Worm (Caenorhabditis elegans) whole organism, late embryonic: ENCODE data around the gene chil-22.

ENCODE experiments used
- C08G9.2 ChIP-seq: sonication (generic microtip); optimal IDR thresholded peaks from 2 replicates; lab custom pipeline; 2016; ENCODE audit warnings: mild to moderate bottlenecking, missing genetic modification characterization, moderate library complexity, missing compliant biosample characterization
- F13H6.1 ChIP-seq: sonication (generic microtip); optimal IDR thresholded peaks from 2 replicates; lab custom pipeline; 2016; ENCODE audit warnings: missing genetic modification characterization, missing compliant biosample characterization
- K02D7.2 ChIP-seq: sonication (generic microtip); optimal IDR thresholded peaks from 2 replicates; lab custom pipeline; 2017; ENCODE audit warnings: mild to moderate bottlenecking, missing genetic modification characterization, missing compliant biosample characterization
- K09A11.1 ChIP-seq: sonication (generic microtip); optimal IDR thresholded peaks from 2 replicates; lab custom pipeline; 2017; ENCODE audit warnings: antibody characterized with exemption, mild to moderate bottlenecking, missing genetic modification characterization, missing compliant biosample characterization; ENCODE audit not compliant: insufficient read depth
- T23F11.4 ChIP-seq: fragments of 200-800 bp; sonication (Bioruptor generic); optimal IDR thresholded peaks from 2 replicates; lab custom pipeline; 2018; ENCODE audit warnings: mild to moderate bottlenecking, missing genetic modification characterization, missing compliant biosample characterization
- Y22D7AL.16 ChIP-seq: sonication (generic microtip); optimal IDR thresholded peaks from 2 replicates; lab custom pipeline; 2016; ENCODE audit warnings: missing genetic modification characterization, missing compliant biosample characterization
- ahr-1 ChIP-seq: sonication (generic microtip); optimal IDR thresholded peaks from 2 replicates; lab custom pipeline; 2016; ENCODE audit warnings: missing genetic modification characterization, missing compliant biosample characterization
- ama-1 ChIP-seq: fragments of 150-350 bp; optimal IDR thresholded peaks from 2 replicates; lab custom pipeline; 2014
- ceh-19 ChIP-seq: fragments of 200-800 bp; sonication (Bioruptor generic); optimal IDR thresholded peaks from 2 replicates; lab custom pipeline; 2018; ENCODE audit warnings: mild to moderate bottlenecking, missing genetic modification characterization, missing compliant biosample characterization
- ceh-2 ChIP-seq: sonication (generic microtip); optimal IDR thresholded peaks from 2 replicates; lab custom pipeline; 2016; ENCODE audit warnings: missing genotype, missing genetic modification characterization, missing compliant biosample characterization
- ceh-22 ChIP-seq: sonication (generic microtip); optimal IDR thresholded peaks from 2 replicates; lab custom pipeline; 2017; ENCODE audit warnings: missing biosample characterization, missing genetic modification characterization
- ceh-24 ChIP-seq: sonication (generic microtip); optimal IDR thresholded peaks from 2 replicates; lab custom pipeline; 2016; ENCODE audit warnings: mild to moderate bottlenecking, missing genetic modification characterization, missing compliant biosample characterization
- ceh-30 ChIP-seq: fragments of 150-350 bp; optimal IDR thresholded peaks from 2 replicates; lab custom pipeline; 2014; ENCODE audit warnings: missing biosample characterization, missing genetic modification characterization
- ceh-31 ChIP-seq: sonication (generic microtip); optimal IDR thresholded peaks from 2 replicates; lab custom pipeline; 2016; ENCODE audit warnings: missing genetic modification characterization, missing compliant biosample characterization
- ceh-34 ChIP-seq: sonication (generic microtip); optimal IDR thresholded peaks from 2 replicates; lab custom pipeline; 2016; ENCODE audit warnings: mild to moderate bottlenecking, missing genetic modification characterization, missing compliant biosample characterization
- che-1 ChIP-seq: sonication (generic microtip); optimal IDR thresholded peaks from 2 replicates; lab custom pipeline; 2016; ENCODE audit warnings: mild to moderate bottlenecking, missing genetic modification characterization, missing compliant biosample characterization
- dve-1 ChIP-seq: sonication (generic microtip); optimal IDR thresholded peaks from 2 replicates; lab custom pipeline; 2017; ENCODE audit warnings: antibody characterized with exemption, mild to moderate bottlenecking, missing genetic modification characterization, missing compliant biosample characterization
- elt-2 ChIP-seq: sonication (generic microtip); optimal IDR thresholded peaks from 2 replicates; lab custom pipeline; 2016; ENCODE audit warnings: missing genetic modification reagents, missing genetic modification characterization, missing compliant biosample characterization
- ets-4 ChIP-seq: sonication (generic microtip); optimal IDR thresholded peaks from 2 replicates; lab custom pipeline; 2016; ENCODE audit warnings: missing genetic modification characterization, missing compliant biosample characterization
- eyg-1 ChIP-seq: sonication (generic microtip); optimal IDR thresholded peaks from 2 replicates; lab custom pipeline; 2016; ENCODE audit warnings: missing genotype, missing genetic modification characterization, missing compliant biosample characterization
- fkh-10 ChIP-seq: fragments of 150-350 bp; optimal IDR thresholded peaks from 2 replicates; lab custom pipeline; 2014; ENCODE audit warnings: missing biosample characterization, missing genetic modification reagents, missing genetic modification characterization
- hlh-15 ChIP-seq: sonication (generic microtip); optimal IDR thresholded peaks from 2 replicates; lab custom pipeline; 2016; ENCODE audit warnings: missing genetic modification characterization, missing compliant biosample characterization
- hlh-30 ChIP-seq: sonication (generic microtip); optimal IDR thresholded peaks from 2 replicates; lab custom pipeline; 2017; ENCODE audit warnings: antibody characterized with exemption, missing genetic modification characterization, missing compliant biosample characterization; ENCODE audit not compliant: insufficient read depth
- hlh-8 ChIP-seq: sonication (generic microtip); optimal IDR thresholded peaks from 2 replicates; lab custom pipeline; 2016; ENCODE audit warnings: missing genotype, missing genetic modification characterization, missing compliant biosample characterization
- nfya-1 ChIP-seq: sonication (generic microtip); optimal IDR thresholded peaks from 2 replicates; lab custom pipeline; 2017; ENCODE audit warnings: missing genetic modification characterization, mild to moderate bottlenecking, missing compliant biosample characterization, antibody characterized with exemption, moderate library complexity
- nhr-11 ChIP-seq: fragments of 150-350 bp; optimal IDR thresholded peaks from 2 replicates; lab custom pipeline; 2014; ENCODE audit warnings: missing biosample characterization, missing genetic modification characterization
- npax-4 ChIP-seq: sonication (generic microtip); optimal IDR thresholded peaks from 2 replicates; lab custom pipeline; 2016; ENCODE audit warnings: missing genetic modification characterization, missing compliant biosample characterization
- odd-2 ChIP-seq: sonication (generic microtip); optimal IDR thresholded peaks from 2 replicates; lab custom pipeline; 2017; ENCODE audit warnings: antibody characterized with exemption, mild to moderate bottlenecking, missing genetic modification characterization, missing compliant biosample characterization
- pax-1 ChIP-seq: fragments of 150-350 bp; optimal IDR thresholded peaks from 2 replicates; lab custom pipeline; 2014; ENCODE audit warnings: missing biosample characterization, missing genetic modification characterization
- pha-2 ChIP-seq: sonication (generic microtip); optimal IDR thresholded peaks from 2 replicates; lab custom pipeline; 2017; ENCODE audit warnings: mild to moderate bottlenecking, missing genetic modification characterization, missing compliant biosample characterization
- pros-1 ChIP-seq: fragments of 150-350 bp; optimal IDR thresholded peaks from 2 replicates; lab custom pipeline; 2014; ENCODE audit warnings: missing biosample characterization, missing genetic modification reagents, missing genetic modification characterization
- ref-2 ChIP-seq: sonication (generic microtip); optimal IDR thresholded peaks from 2 replicates; lab custom pipeline; 2016; ENCODE audit warnings: missing genetic modification characterization, missing compliant biosample characterization
- tbx-7 ChIP-seq: sonication (generic microtip); optimal IDR thresholded peaks from 2 replicates; lab custom pipeline; 2016; ENCODE audit warnings: missing genotype, missing genetic modification characterization, missing compliant biosample characterization
- ttx-3 ChIP-seq: sonication (generic microtip); optimal IDR thresholded peaks from 2 replicates; lab custom pipeline; 2016; ENCODE audit warnings: missing genetic modification reagents, missing genetic modification characterization, missing compliant biosample characterization
- unc-3 ChIP-seq, 2 experiments: fragments of 200-800 bp in 1 of 2; sonication (Bioruptor generic) in 1 of 2; sonication (generic microtip) in 1 of 2; conservative IDR thresholded peaks in 1 of 2; optimal IDR thresholded peaks in 1 of 2; 2 replicates each; pipeline versions ENCODE4 v1.3.6 to Lab custom; 2016 to 2022; ENCODE audit warnings: missing compliant biosample characterization in 2 of 2, missing genetic modification characterization in 2 of 2, missing genetic modification reagents in 1 of 2
- unc-86 ChIP-seq: sonication (generic microtip); optimal IDR thresholded peaks from 2 replicates; lab custom pipeline; 2016; ENCODE audit warnings: missing genetic modification characterization, missing compliant biosample characterization
- zip-5 ChIP-seq: sonication (generic microtip); optimal IDR thresholded peaks from 2 replicates; lab custom pipeline; 2016; ENCODE audit warnings: missing genetic modification characterization, missing compliant biosample characterization

Gene chil-22

DNA sequence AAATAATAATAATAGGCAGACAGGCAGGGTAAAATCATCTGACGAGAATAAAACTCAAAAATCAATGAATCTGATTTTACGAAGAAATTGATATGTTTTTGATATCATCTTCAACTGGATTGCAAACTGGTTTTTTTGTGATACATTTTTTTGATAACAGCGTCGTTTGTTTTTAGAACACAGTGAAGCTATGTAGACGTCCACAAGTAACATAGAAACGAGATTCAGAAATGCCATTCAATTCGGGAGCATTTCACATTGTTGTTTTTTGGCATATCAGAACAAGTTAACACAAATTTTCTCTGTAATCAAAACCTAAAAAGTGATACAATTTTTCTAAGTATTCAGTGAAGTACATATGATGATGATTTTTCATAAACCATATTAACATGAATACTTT is 27.8 kb downstream of the chil-22 start, which contains the start of gene chil-13:
TSS of gene chil-13 (minus strand) at position 101 of the 400 bp plus-strand sequence.
- no peak for TF ChIP-seq eyg-1 (tag; lab: Kevin White, UChicago)
- TF ChIP-seq, all 69 proteins: peak for 0

DNA sequence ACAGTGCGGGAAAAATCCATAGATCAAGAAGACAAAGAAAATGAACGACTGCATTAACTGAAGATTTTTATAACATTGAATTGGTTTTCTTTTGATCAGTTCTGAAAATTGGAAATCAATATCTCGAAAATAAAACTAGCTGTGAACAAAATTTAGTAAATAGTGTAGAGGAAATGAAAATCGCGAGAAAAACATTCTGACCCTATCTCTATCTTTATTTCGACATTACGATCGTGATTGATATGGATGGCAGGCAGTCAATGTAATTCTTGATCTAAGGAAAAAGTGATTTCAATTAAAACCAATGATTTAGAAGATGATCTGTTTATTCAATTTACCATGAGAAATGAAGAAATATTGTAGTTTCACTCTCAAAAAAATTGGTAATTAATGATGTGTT is 30.0 kb downstream of the chil-22 start, which contains the start of gene kin-16:
TSS of gene kin-16 (minus strand) at position 101 of the 400 bp plus-strand sequence.
- no peak for TF ChIP-seq npax-4 (tag; lab: Kevin White, UChicago)
- TF ChIP-seq ttx-3 (tag; lab: Kevin White, UChicago) = no peak
- no peak for TF ChIP-seq ceh-31
- no peak for TF ChIP-seq hlh-15 (tag; lab: Kevin White, UChicago)
- no peak for TF ChIP-seq pros-1
- TF ChIP-seq elt-2 = no peak
- TF ChIP-seq F13H6.1 = no peak
- no peak for TF ChIP-seq tbx-7 (tag; lab: Kevin White, UChicago)
- no peak for TF ChIP-seq ceh-2 (tag; lab: Kevin White, UChicago)
- TF ChIP-seq K09A11.1 (tag; lab: Kevin White, UChicago) = no peak
- no peak for TF ChIP-seq unc-3 (GFP tag; conservative IDR thresholded peaks at IDR 0.05; lab: Robert Waterston, UW)
- TF ChIP-seq unc-3 (tag; optimal IDR thresholded peaks at IDR 0.05; lab: Kevin White, UChicago) = no peak
- TF ChIP-seq ceh-24 (tag; lab: Kevin White, UChicago) = no peak
- no peak for TF ChIP-seq nhr-11
- TF ChIP-seq unc-86 (tag; lab: Kevin White, UChicago) = no peak

DNA sequence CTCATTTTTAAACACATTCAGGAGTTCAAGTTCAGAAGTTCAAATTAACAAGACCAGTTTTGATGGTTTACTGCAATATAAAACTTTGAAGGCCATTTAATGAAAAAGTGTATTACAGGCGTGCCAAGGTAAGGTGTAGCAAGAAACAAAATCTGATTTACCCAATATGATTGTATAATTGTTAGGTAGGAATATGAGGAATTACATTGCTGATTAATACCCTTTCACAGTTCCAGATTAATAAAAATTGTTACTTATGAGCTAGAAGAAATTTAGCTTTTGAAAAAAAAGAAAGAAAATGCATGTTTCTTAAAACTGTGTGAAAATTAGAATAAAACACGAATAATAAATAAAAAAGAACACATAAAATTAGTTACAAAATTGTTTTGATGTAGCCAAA is 32.4 kb downstream of the chil-22 start, which contains the start of gene kin-15:
TSS of gene kin-15 (minus strand) at position 101 of the 400 bp plus-strand sequence.
- TF ChIP-seq ahr-1 (tag; lab: Kevin White, UChicago) (no peak), nfya-1 (tag; lab: Kevin White, UChicago) (no peak), ceh-34 (no peak), unc-86 (tag; lab: Kevin White, UChicago) (no peak), nhr-11 (no peak), ceh-30 (tag; lab: Kevin White, UChicago) (no peak), ref-2 (tag; lab: Kevin White, UChicago) (no peak), dve-1 (no peak), pax-1 (tag; lab: Kevin White, UChicago) (no peak), odd-2 (tag; lab: Kevin White, UChicago) (no peak), T23F11.4 (GFP tag; lab: Kevin White, UChicago) (no peak), ama-1 (lab: Kevin White, UChicago) (no peak), zip-5 (tag; lab: Kevin White, UChicago) (no peak), pha-2 (no peak)
- TF ChIP-seq, all 69 proteins: peak for 0

DNA sequence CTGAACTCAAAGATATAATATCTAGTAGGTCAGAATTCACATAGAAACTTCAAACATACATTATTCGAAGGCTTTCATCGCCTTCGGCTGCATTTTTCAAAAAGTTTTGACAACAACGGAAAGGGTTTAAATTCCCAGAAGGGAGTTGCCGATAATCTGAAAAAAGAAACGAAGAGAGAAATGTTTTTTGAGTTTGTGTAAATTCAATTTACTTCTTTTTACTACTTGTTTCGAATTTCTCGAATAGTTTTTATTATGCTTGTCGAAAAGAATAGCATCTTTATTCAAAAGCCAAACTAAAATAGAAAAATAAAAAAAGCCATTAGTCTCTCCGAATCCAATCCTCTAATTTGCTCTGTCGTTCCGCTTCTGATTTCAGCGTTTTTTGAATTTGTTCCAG is 34.9 kb downstream of the chil-22 start:
- TF ChIP-seq K02D7.2 = no peak
- no peak for TF ChIP-seq zip-5 (tag; lab: Kevin White, UChicago)

DNA sequence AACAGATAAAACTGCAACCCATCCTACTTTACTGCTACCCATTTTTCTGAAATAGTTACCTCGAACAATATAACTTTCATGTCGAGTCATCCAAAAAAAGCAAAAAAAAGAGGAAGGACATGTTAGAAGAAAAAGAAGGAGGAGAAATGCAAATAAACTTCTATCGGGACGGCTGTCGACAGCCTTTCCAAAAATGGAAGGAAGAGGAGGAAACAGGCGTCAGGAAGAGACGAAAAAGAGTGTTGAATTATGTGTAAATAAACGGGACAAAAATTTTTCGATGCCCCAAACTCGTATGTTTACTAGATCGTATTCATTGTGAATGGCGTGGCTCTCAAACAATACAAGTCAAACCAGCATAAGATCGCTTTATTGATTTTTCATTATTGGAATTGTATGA is 38.4 kb downstream of the chil-22 start, which contains the start of gene M176.5:
TSS of gene M176.5 (minus strand) at position 101 of the 400 bp plus-strand sequence.
- no peak for TF ChIP-seq hlh-8 (tag; lab: Kevin White, UChicago)
- TF ChIP-seq ceh-22 (tag; lab: Kevin White, UChicago) = no peak
- no peak for TF ChIP-seq C08G9.2 (tag; lab: Kevin White, UChicago)
- no peak for TF ChIP-seq ceh-19 (GFP tag; lab: Kevin White, UChicago)
- TF ChIP-seq ref-2 (tag; lab: Kevin White, UChicago) = no peak
- TF ChIP-seq ets-4 = no peak
- no peak for TF ChIP-seq Y22D7AL.16 (tag; lab: Kevin White, UChicago)
- no peak for TF ChIP-seq ceh-30 (tag; lab: Kevin White, UChicago)
- no peak for TF ChIP-seq fkh-10 (GFP tag; lab: Kevin White, UChicago)
- no peak for TF ChIP-seq che-1 (tag; lab: Kevin White, UChicago)
- TF ChIP-seq hlh-30 (tag; lab: Kevin White, UChicago) = no peak
